Worm (Caenorhabditis elegans): ENCODE results near the gene twk-48.

DNA sequence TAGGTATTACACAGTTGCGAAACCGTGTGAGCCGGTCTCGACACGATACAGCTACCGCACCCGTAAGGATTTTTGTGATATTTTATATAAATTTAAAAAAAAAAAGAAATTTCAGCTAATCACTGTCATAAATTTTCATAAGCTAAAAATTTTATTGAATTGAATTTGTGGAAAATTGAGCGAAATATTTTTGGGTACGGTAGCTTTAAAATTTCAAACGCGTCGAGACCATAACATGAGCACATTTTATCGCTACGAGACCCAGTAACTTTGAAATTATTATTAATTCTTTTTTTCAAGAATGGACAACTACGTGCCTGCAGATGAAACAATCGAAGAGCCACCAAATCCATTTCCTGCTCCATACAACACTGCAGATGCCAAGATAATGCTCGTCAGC lies 47.4 kb upstream of the twk-48 start, which contains the start of gene ZK632.14:
- TF ChIP-seq fkh-10 (GFP tag; optimal IDR thresholded peaks at IDR 0.05) (no peak), F10B5.3 (tag; optimal IDR thresholded peaks at IDR 0.05) (no peak), lin-13 (GFP tag; optimal IDR thresholded peaks at IDR 0.05) (no peak), nhr-11 (tag; optimal IDR thresholded peaks at IDR 0.05) (no peak), pqm-1 (tag; optimal IDR thresholded peaks at IDR 0.05) (no peak), zip-11 (GFP tag; IDR thresholded peaks at IDR 0.05) (no peak), aha-1 (tag) (no peak), nhr-76 (tag; optimal IDR thresholded peaks at IDR 0.05) (no peak), nhr-42 (GFP tag; IDR thresholded peaks at IDR 0.05) (no peak), nhr-6 (tag; optimal IDR thresholded peaks at IDR 0.05) (no peak), madf-5 (GFP tag; IDR thresholded peaks at IDR 0.05) (no peak), unc-130 (GFP tag; optimal IDR thresholded peaks at IDR 0.05) (no peak), mep-1 (tag; optimal IDR thresholded peaks at IDR 0.05) (no peak), mdl-1 (tag; optimal IDR thresholded peaks at IDR 0.05) (no peak)

All from whole organism, L4 larva.